Fruit fly (Drosophila melanogaster) Kc167 (cell line): Measurements from ENCODE around the gene Ythdf.

Experiments
- Myc ChIP-seq: fragments of >200 bp; optimal IDR thresholded peaks from 2 replicates; lab custom pipeline; 2017; ENCODE audit warnings: missing external identifiers
- psq ChIP-seq: fragments of >200 bp; optimal IDR thresholded peaks from 2 replicates; lab custom pipeline; 2017; ENCODE audit warnings: missing external identifiers
- ttk ChIP-seq: sonication (Bioruptor generic); optimal IDR thresholded peaks from 2 replicates; lab custom pipeline; 2017; ENCODE audit warnings: missing external identifiers

- TF ChIP-seq psq (lab: Kevin White, UChicago) (no peak), ttk (lab: Kevin White, UChicago) (no peak), Myc (no peak)
These were observed 39.5 kb downstream of the Ythdf start for dm6 chr3R:24999575-24999974.
